Worm (Caenorhabditis elegans): ENCODE measurements around the gene Y9C2UA.1.

Y9C2UA.1 gene

ce11 chrII:9185915-9186314, 46.5 kb downstream of the Y9C2UA.1 start:
- TF ChIP-seq nhr-6 (tag; optimal IDR thresholded peaks at IDR 0.05) (peak; percentile 29), ceh-44 (GFP tag; IDR thresholded peaks at IDR 0.05) (no peak), unc-62 (GFP tag; optimal IDR thresholded peaks at IDR 0.05 in 1 of 2) (peak in 1 of 2 experiments; percentile 58), unc-62 (tag; optimal IDR thresholded peaks at IDR 0.05) (no peak), pha-4 (GFP tag; IDR thresholded peaks at IDR 0.05) (no peak), pha-4 (tag; optimal IDR thresholded peaks at IDR 0.05) (peak; percentile 87)

- no peak for TF ChIP-seq arid-1 (GFP tag; conservative IDR thresholded peaks at IDR 0.05)
Observed at ce11 chrII:9188380-9188779, 48.9 kb downstream of the Y9C2UA.1 start, which contains the start of gene sym-2. Gene sym-2, minus strand, starts transcription at chrII:9188480.

- TF ChIP-seq mdl-1 (tag; optimal IDR thresholded peaks at IDR 0.05) (peak in 1 of 2 experiments; percentile 48), nhr-237 (tag; optimal IDR thresholded peaks at IDR 0.05) (no peak), skn-1 (tag; optimal IDR thresholded peaks at IDR 0.05) (no peak), mes-2 (tag; optimal IDR thresholded peaks at IDR 0.05; ENCODE audit: poor library complexity, severe bottlenecking) (no peak), lin-29 (GFP tag; IDR thresholded peaks at IDR 0.05) (no peak), saeg-2 (GFP tag; IDR thresholded peaks at IDR 0.05) (no peak), mxl-3 (GFP tag; optimal IDR thresholded peaks at IDR 0.05) (peak; percentile 73), zip-2 (tag; optimal IDR thresholded peaks at IDR 0.05) (no peak), unc-130 (GFP tag; optimal IDR thresholded peaks at IDR 0.05) (no peak), nhr-102 (tag; optimal IDR thresholded peaks at IDR 0.05) (no peak), hlh-30 (tag; optimal IDR thresholded peaks at IDR 0.05; ENCODE audit: insufficient read depth) (peak; percentile 11), nhr-25 (tag; optimal IDR thresholded peaks at IDR 0.05; ENCODE audit: borderline replicate concordance, insufficient read depth) (peak; percentile 34), madf-9 (GFP tag; conservative IDR thresholded peaks at IDR 0.05) (no peak), egl-27 (tag; optimal IDR thresholded peaks at IDR 0.05) (no peak), mdt-29 (GFP tag; IDR thresholded peaks at IDR 0.05) (no peak), aly-2 (tag; optimal IDR thresholded peaks at IDR 0.05) (no peak), nhr-28 (tag; optimal IDR thresholded peaks at IDR 0.05) (peak; percentile 22), ZK546.5 (tag; optimal IDR thresholded peaks at IDR 0.05) (no peak), ces-1 (GFP tag; optimal IDR thresholded peaks at IDR 0.05) (no peak), aha-1 (tag) (peak; percentile 70)
Observed at ce11 chrII:9189648-9190047, 50.2 kb downstream of the Y9C2UA.1 start.

DNA sequence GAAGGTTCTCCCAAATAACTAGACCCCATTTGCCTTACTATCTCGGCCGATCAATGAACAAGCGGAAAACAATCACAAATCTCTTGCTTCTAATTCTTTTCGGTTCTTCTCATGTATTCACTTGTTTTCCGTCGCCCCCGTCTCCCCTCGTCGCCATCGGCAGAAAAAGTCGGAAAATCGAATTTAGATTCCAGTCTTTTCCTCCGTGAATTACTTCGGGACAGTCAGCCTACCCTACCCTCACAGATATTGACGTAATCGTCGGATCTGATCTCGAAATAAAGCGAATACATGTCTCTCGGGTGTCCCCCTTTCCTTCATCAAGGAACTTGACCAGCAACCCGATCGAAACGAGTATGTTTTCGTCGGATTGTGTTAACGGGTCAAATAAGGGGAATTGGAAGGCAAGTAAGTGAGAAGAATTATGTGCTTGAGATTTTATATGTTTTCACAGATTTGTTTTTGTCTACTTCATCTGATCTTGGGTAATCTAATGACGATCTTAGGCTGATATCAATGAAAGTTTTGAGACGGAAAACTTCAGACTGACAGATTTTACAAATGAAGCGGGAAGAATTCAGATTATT, 51.2 kb downstream of the Y9C2UA.1 start:
- TF ChIP-seq Y75B8A.6 (GFP tag; IDR thresholded peaks at IDR 0.05) (no peak), aha-1 (tag) (peak; percentile 30), pha-4 (GFP tag; IDR thresholded peaks at IDR 0.05) (no peak), pha-4 (tag; optimal IDR thresholded peaks at IDR 0.05) (no peak)

DNA sequence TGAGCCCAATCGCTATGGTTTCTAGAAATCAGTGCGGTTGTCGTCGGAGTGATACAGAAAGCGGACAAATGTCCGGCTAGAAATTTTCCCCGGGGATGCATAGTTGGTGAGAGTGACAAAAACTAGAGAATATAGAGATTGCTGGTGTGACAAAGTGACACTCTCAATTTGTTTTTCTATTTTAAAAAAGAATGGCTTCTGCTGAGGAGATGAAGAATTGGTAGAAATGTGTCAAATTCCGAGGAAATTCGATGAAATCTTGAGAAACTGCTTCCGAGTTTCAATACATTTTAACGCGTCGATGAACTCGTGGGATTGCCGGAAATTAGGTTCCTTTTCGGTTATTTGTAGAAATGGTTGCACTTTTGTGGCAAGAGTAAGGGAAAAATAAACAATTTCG, 54.7 kb downstream of the Y9C2UA.1 start, which contains the start of gene twk-4:
twk-4 (minus strand) TSS at position 101 of the 400 bp plus-strand sequence.
- TF ChIP-seq fkh-10 (GFP tag; optimal IDR thresholded peaks at IDR 0.05) (no peak), tag-97 (GFP tag; IDR thresholded peaks at IDR 0.05) (no peak), ceh-28 (tag; optimal IDR thresholded peaks at IDR 0.05) (no peak), lin-39 (tag; optimal IDR thresholded peaks at IDR 0.05) (no peak), saeg-2 (GFP tag; IDR thresholded peaks at IDR 0.05) (no peak), zip-2 (tag; optimal IDR thresholded peaks at IDR 0.05) (no peak), skn-1 (tag; optimal IDR thresholded peaks at IDR 0.05) (no peak)
